Fruit fly (Drosophila melanogaster): Measurements from ENCODE around the gene CREG.

- TF ChIP-seq CG8478 (optimal IDR thresholded peaks at IDR 0.05) (no peak), CTCF (optimal IDR thresholded peaks at IDR 0.05) (no peak)
These were observed 27.7 kb upstream of the CREG start, which contains the start of gene CG14332 for dm6 chr3R:17422102-17422501.
